Worm (Caenorhabditis elegans): ENCODE results near the gene del-10.
A peak's percentile ranks its signal among the peaks of the same experiment; 100 is the strongest.

The del-10 gene

ce11 chrII:6482102-6482501 is at the start of gene del-10:
TSS of gene del-10 (minus strand) at chrII:6482125.
- TF ChIP-seq mdl-1 (tag; optimal IDR thresholded peaks at IDR 0.05) = no peak
- TF ChIP-seq lin-39 (tag; optimal IDR thresholded peaks at IDR 0.05) = no peak
- no peak for TF ChIP-seq skn-1 (tag; optimal IDR thresholded peaks at IDR 0.05)
- TF ChIP-seq sem-4 (tag; optimal IDR thresholded peaks at IDR 0.05) = no peak
- no peak for TF ChIP-seq R02D3.7 (tag; optimal IDR thresholded peaks at IDR 0.05)
- TF ChIP-seq nhr-11 (tag; optimal IDR thresholded peaks at IDR 0.05) = no peak
- no peak for TF ChIP-seq ztf-4 (tag; optimal IDR thresholded peaks at IDR 0.05)
- TF ChIP-seq nhr-12 (tag; optimal IDR thresholded peaks at IDR 0.05) = no peak
- no peak for TF ChIP-seq mab-5 (tag; optimal IDR thresholded peaks at IDR 0.05)
- no peak for TF ChIP-seq alr-1 (tag; optimal IDR thresholded peaks at IDR 0.05)
- no peak for TF ChIP-seq crh-2 (tag; optimal IDR thresholded peaks at IDR 0.05)
- peak; percentile 0 for TF ChIP-seq F13H6.1 (tag; optimal IDR thresholded peaks at IDR 0.05)
- TF ChIP-seq nhr-6 (tag; optimal IDR thresholded peaks at IDR 0.05) = no peak
- peak; percentile 27 for TF ChIP-seq sma-9 (GFP tag; optimal IDR thresholded peaks at IDR 0.05)
- no peak for TF ChIP-seq sma-9 (tag; optimal IDR thresholded peaks at IDR 0.05)

ce11 chrII:6531527-6531926 is 49.6 kb upstream of the del-10 start, which contains the start of gene abch-1:
TSS of gene abch-1 (minus strand) at chrII:6531627.
- no peak for TF ChIP-seq peb-1 (tag; optimal IDR thresholded peaks at IDR 0.05)
- no peak for TF ChIP-seq dmd-4 (tag; optimal IDR thresholded peaks at IDR 0.05)
- no peak for TF ChIP-seq nhr-21 (tag; optimal IDR thresholded peaks at IDR 0.05)
- TF ChIP-seq nhr-6 (tag; optimal IDR thresholded peaks at IDR 0.05) = no peak

ce11 chrII:6528629-6529028 is 46.7 kb upstream of the del-10 start, which contains the start of gene C56E6.4:
TSS of gene C56E6.4 (minus strand) at chrII:6528729.
- TF ChIP-seq nhr-10 (tag; optimal IDR thresholded peaks at IDR 0.05) (no peak), nhr-77 (tag; optimal IDR thresholded peaks at IDR 0.05) (no peak), egl-27 (tag; optimal IDR thresholded peaks at IDR 0.05) (no peak), mab-5 (tag; optimal IDR thresholded peaks at IDR 0.05) (no peak), mbf-1 (tag; optimal IDR thresholded peaks at IDR 0.05) (no peak), ceh-82 (tag; optimal IDR thresholded peaks at IDR 0.05) (no peak), fos-1 (tag; optimal IDR thresholded peaks at IDR 0.05) (no peak), elt-1 (tag; optimal IDR thresholded peaks at IDR 0.05) (no peak), aly-2 (tag; optimal IDR thresholded peaks at IDR 0.05) (no peak), F13H6.1 (tag; optimal IDR thresholded peaks at IDR 0.05) (no peak), lin-13 (GFP tag; optimal IDR thresholded peaks at IDR 0.05) (no peak)

ce11 chrII:6526136-6526684 is 44.3 kb upstream of the del-10 start:
- TF ChIP-seq unc-55 (GFP tag; optimal IDR thresholded peaks at IDR 0.05) (no peak), aly-2 (tag; optimal IDR thresholded peaks at IDR 0.05) (no peak), sma-3 (GFP tag; optimal IDR thresholded peaks at IDR 0.05) (no peak), mbf-1 (tag; optimal IDR thresholded peaks at IDR 0.05) (no peak), dmd-4 (tag; optimal IDR thresholded peaks at IDR 0.05) (no peak), sma-9 (GFP tag; optimal IDR thresholded peaks at IDR 0.05) (no peak), sma-9 (tag; optimal IDR thresholded peaks at IDR 0.05) (no peak), ceh-16 (tag; optimal IDR thresholded peaks at IDR 0.05) (no peak), ztf-4 (tag; optimal IDR thresholded peaks at IDR 0.05) (no peak), ztf-1 (GFP tag; conservative IDR thresholded peaks at IDR 0.05) (no peak), zag-1 (tag; optimal IDR thresholded peaks at IDR 0.05) (no peak), C34F6.9 (tag; optimal IDR thresholded peaks at IDR 0.05) (no peak), lsy-2 (tag; optimal IDR thresholded peaks at IDR 0.05) (no peak), sem-4 (tag; optimal IDR thresholded peaks at IDR 0.05) (no peak), mab-5 (tag; optimal IDR thresholded peaks at IDR 0.05) (no peak), crh-2 (tag; optimal IDR thresholded peaks at IDR 0.05) (no peak), lin-39 (tag; optimal IDR thresholded peaks at IDR 0.05) (no peak), ama-1 (optimal IDR thresholded peaks at IDR 0.05) (no peak), unc-62 (GFP tag; optimal IDR thresholded peaks at IDR 0.05) (no peak), fos-1 (tag; optimal IDR thresholded peaks at IDR 0.05) (no peak)

- peak; percentile 16 for TF ChIP-seq fos-1 (tag; optimal IDR thresholded peaks at IDR 0.05)
- no peak for TF ChIP-seq dmd-4 (tag; optimal IDR thresholded peaks at IDR 0.05)
Observed at ce11 chrII:6524501-6524977, 42.6 kb upstream of the del-10 start, which contains the start of gene C56E6.2. TSS of gene C56E6.2 (plus strand) at chrII:6524927.
